Worm (Caenorhabditis elegans): ENCODE data around the gene C05D12.2.
A peak's percentile ranks its signal among the peaks of the same experiment; 100 is the strongest.

C05D12.2 gene

ce11 chrII:11417999-11418398, at the start of gene C05D12.2:
C05D12.2 (plus strand) TSS chrII:11418299.
- TF ChIP-seq hmbx-1 (tag; optimal IDR thresholded peaks at IDR 0.05) (no peak), ceh-13 (GFP tag; optimal IDR thresholded peaks at IDR 0.05) (no peak), scrt-1 (GFP tag; IDR thresholded peaks at IDR 0.05) (no peak), tra-4 (tag; optimal IDR thresholded peaks at IDR 0.05) (no peak), F13C5.2 (tag; optimal IDR thresholded peaks at IDR 0.05) (no peak), pes-1 (GFP tag; IDR thresholded peaks at IDR 0.05) (no peak), B0310.2 (tag; optimal IDR thresholded peaks at IDR 0.05) (no peak), tbx-11 (GFP tag; IDR thresholded peaks at IDR 0.05) (no peak), hmg-4 (GFP tag; optimal IDR thresholded peaks at IDR 0.05) (no peak), tbx-37 (GFP tag; conservative IDR thresholded peaks at IDR 0.05) (no peak)

ce11 chrII:11371981-11372380, 46.1 kb upstream of the C05D12.2 start, which contains the start of gene C33B4.2:
C33B4.2 (minus strand) TSS chrII:11372145.
- no peak for TF ChIP-seq ceh-36 (tag; optimal IDR thresholded peaks at IDR 0.05)
- TF ChIP-seq aly-1 (tag; optimal IDR thresholded peaks at IDR 0.05): no peak
- TF ChIP-seq hmbx-1 (tag; optimal IDR thresholded peaks at IDR 0.05): no peak
- no peak for TF ChIP-seq hnd-1 (tag; optimal IDR thresholded peaks at IDR 0.05)
- TF ChIP-seq pes-1 (GFP tag; IDR thresholded peaks at IDR 0.05): no peak
- no peak for TF ChIP-seq tbx-11 (GFP tag; IDR thresholded peaks at IDR 0.05)
- no peak for TF ChIP-seq B0310.2 (tag; optimal IDR thresholded peaks at IDR 0.05)
- TF ChIP-seq ceh-13 (GFP tag; optimal IDR thresholded peaks at IDR 0.05): no peak
- no peak for TF ChIP-seq sea-1 (GFP tag; conservative IDR thresholded peaks at IDR 0.05)
- no peak for TF ChIP-seq hmg-4 (GFP tag; optimal IDR thresholded peaks at IDR 0.05)

- TF ChIP-seq hnd-1 (tag; optimal IDR thresholded peaks at IDR 0.05) (no peak), hmg-4 (GFP tag; optimal IDR thresholded peaks at IDR 0.05) (no peak), aly-1 (tag; optimal IDR thresholded peaks at IDR 0.05) (no peak), ceh-36 (tag; optimal IDR thresholded peaks at IDR 0.05) (no peak), ceh-13 (GFP tag; optimal IDR thresholded peaks at IDR 0.05) (no peak), flt-1 (GFP tag; IDR thresholded peaks at IDR 0.05) (no peak), sea-1 (GFP tag; conservative IDR thresholded peaks at IDR 0.05) (no peak), F13C5.2 (tag; optimal IDR thresholded peaks at IDR 0.05) (no peak), ets-7 (tag; optimal IDR thresholded peaks at IDR 0.05) (no peak), scrt-1 (GFP tag; IDR thresholded peaks at IDR 0.05) (no peak), tbx-37 (GFP tag; conservative IDR thresholded peaks at IDR 0.05) (no peak), hmbx-1 (tag; optimal IDR thresholded peaks at IDR 0.05) (no peak), tbx-11 (GFP tag; IDR thresholded peaks at IDR 0.05) (no peak), ama-1 (optimal IDR thresholded peaks at IDR 0.05) (no peak), pes-1 (GFP tag; IDR thresholded peaks at IDR 0.05) (no peak), B0310.2 (tag; optimal IDR thresholded peaks at IDR 0.05) (no peak), tra-4 (tag; optimal IDR thresholded peaks at IDR 0.05) (no peak)
Observed at ce11 chrII:11376026-11376425, 42.1 kb upstream of the C05D12.2 start.

DNA sequence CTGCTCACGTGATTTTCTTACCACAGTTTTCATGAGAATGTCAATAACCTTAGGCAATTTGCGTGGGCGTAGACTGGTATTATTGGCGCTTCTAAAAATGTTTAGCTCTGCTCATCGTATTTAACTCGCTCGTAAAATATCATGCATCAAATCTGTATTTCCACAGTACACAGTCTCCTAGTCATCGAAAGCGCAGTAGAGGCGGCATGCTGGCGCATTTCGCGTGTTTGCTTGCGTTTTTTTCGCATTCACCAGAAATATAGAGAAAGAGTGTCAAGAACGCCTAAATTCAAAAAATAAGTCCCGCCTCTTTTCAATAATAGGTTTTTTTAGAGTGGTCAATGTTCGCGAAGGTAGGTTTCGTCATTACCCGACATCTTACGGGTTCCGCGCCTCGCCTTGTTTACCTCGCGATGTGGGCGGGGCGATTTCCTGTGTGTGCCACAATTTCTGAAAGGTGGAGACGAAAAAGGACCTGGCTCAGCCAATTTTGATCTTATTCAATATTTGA, 41.4 kb upstream of the C05D12.2 start:
- no peak for TF ChIP-seq flt-1 (GFP tag; IDR thresholded peaks at IDR 0.05)
- no peak for TF ChIP-seq tbx-37 (GFP tag; conservative IDR thresholded peaks at IDR 0.05)
- TF ChIP-seq ama-1 (optimal IDR thresholded peaks at IDR 0.05): no peak
- TF ChIP-seq ceh-36 (tag; optimal IDR thresholded peaks at IDR 0.05): no peak
- TF ChIP-seq scrt-1 (GFP tag; IDR thresholded peaks at IDR 0.05): no peak
- no peak for TF ChIP-seq hmbx-1 (tag; optimal IDR thresholded peaks at IDR 0.05)
- no peak for TF ChIP-seq ets-7 (tag; optimal IDR thresholded peaks at IDR 0.05)
- TF ChIP-seq B0310.2 (tag; optimal IDR thresholded peaks at IDR 0.05): no peak
- no peak for TF ChIP-seq pes-1 (GFP tag; IDR thresholded peaks at IDR 0.05)
- TF ChIP-seq F13C5.2 (tag; optimal IDR thresholded peaks at IDR 0.05): no peak
- TF ChIP-seq tbx-11 (GFP tag; IDR thresholded peaks at IDR 0.05): no peak
- no peak for TF ChIP-seq ceh-13 (GFP tag; optimal IDR thresholded peaks at IDR 0.05)
- TF ChIP-seq aly-1 (tag; optimal IDR thresholded peaks at IDR 0.05): no peak
- TF ChIP-seq hmg-4 (GFP tag; optimal IDR thresholded peaks at IDR 0.05): no peak
- TF ChIP-seq hnd-1 (tag; optimal IDR thresholded peaks at IDR 0.05): no peak
- TF ChIP-seq sea-1 (GFP tag; conservative IDR thresholded peaks at IDR 0.05): no peak
- TF ChIP-seq tra-4 (tag; optimal IDR thresholded peaks at IDR 0.05): no peak

DNA sequence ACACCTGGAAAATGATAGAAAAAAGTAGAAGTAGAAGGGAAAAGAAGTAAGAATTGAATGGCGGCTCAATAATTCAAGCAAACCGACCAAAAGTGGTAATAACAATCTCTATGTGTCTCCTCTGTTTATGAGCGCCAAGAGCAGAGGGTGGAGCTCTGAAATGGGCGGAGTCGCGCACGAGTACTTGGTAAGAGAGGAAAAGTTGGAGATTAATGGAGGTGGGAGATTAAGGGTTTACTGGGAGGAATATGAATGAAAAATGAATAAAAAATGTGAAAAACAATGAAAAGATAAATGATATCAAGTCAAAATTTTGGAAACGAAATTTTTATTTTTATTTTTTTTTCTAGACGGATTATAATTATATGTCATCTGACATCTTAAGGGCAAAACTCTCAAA, 40.4 kb upstream of the C05D12.2 start:
- TF ChIP-seq ceh-13 (GFP tag; optimal IDR thresholded peaks at IDR 0.05): no peak
- no peak for TF ChIP-seq ceh-36 (tag; optimal IDR thresholded peaks at IDR 0.05)
- TF ChIP-seq hmbx-1 (tag; optimal IDR thresholded peaks at IDR 0.05): no peak
- TF ChIP-seq B0310.2 (tag; optimal IDR thresholded peaks at IDR 0.05): no peak
- no peak for TF ChIP-seq hmg-4 (GFP tag; optimal IDR thresholded peaks at IDR 0.05)
- TF ChIP-seq flt-1 (GFP tag; IDR thresholded peaks at IDR 0.05): no peak
- no peak for TF ChIP-seq pes-1 (GFP tag; IDR thresholded peaks at IDR 0.05)
- no peak for TF ChIP-seq tbx-37 (GFP tag; conservative IDR thresholded peaks at IDR 0.05)
- TF ChIP-seq tra-4 (tag; optimal IDR thresholded peaks at IDR 0.05): no peak
- no peak for TF ChIP-seq hnd-1 (tag; optimal IDR thresholded peaks at IDR 0.05)
- TF ChIP-seq tbx-11 (GFP tag; IDR thresholded peaks at IDR 0.05): no peak
- TF ChIP-seq ama-1 (optimal IDR thresholded peaks at IDR 0.05): no peak
- TF ChIP-seq scrt-1 (GFP tag; IDR thresholded peaks at IDR 0.05): no peak
- no peak for TF ChIP-seq ets-7 (tag; optimal IDR thresholded peaks at IDR 0.05)
- no peak for TF ChIP-seq F13C5.2 (tag; optimal IDR thresholded peaks at IDR 0.05)
- no peak for TF ChIP-seq aly-1 (tag; optimal IDR thresholded peaks at IDR 0.05)
- TF ChIP-seq sea-1 (GFP tag; conservative IDR thresholded peaks at IDR 0.05): no peak

ce11 chrII:11383058-11383457, 35.0 kb upstream of the C05D12.2 start, which contains the start of the genes C33B4.5 and C33B4.4:
C33B4.5 (plus strand) TSS chrII:11383327.
C33B4.4 (minus strand) TSS chrII:11383442.
- TF ChIP-seq hmbx-1 (tag; optimal IDR thresholded peaks at IDR 0.05) (no peak), sea-1 (GFP tag; conservative IDR thresholded peaks at IDR 0.05) (no peak), flt-1 (GFP tag; IDR thresholded peaks at IDR 0.05) (no peak), tbx-11 (GFP tag; IDR thresholded peaks at IDR 0.05) (no peak), ama-1 (optimal IDR thresholded peaks at IDR 0.05) (no peak), ets-7 (tag; optimal IDR thresholded peaks at IDR 0.05) (no peak), ceh-13 (GFP tag; optimal IDR thresholded peaks at IDR 0.05) (no peak), aly-1 (tag; optimal IDR thresholded peaks at IDR 0.05) (no peak), F13C5.2 (tag; optimal IDR thresholded peaks at IDR 0.05) (no peak), hmg-4 (GFP tag; optimal IDR thresholded peaks at IDR 0.05) (no peak), tra-4 (tag; optimal IDR thresholded peaks at IDR 0.05) (no peak), ceh-36 (tag; optimal IDR thresholded peaks at IDR 0.05) (no peak), B0310.2 (tag; optimal IDR thresholded peaks at IDR 0.05) (no peak), hnd-1 (tag; optimal IDR thresholded peaks at IDR 0.05) (no peak), pes-1 (GFP tag; IDR thresholded peaks at IDR 0.05) (no peak), scrt-1 (GFP tag; IDR thresholded peaks at IDR 0.05) (no peak), tbx-37 (GFP tag; conservative IDR thresholded peaks at IDR 0.05) (no peak)

DNA sequence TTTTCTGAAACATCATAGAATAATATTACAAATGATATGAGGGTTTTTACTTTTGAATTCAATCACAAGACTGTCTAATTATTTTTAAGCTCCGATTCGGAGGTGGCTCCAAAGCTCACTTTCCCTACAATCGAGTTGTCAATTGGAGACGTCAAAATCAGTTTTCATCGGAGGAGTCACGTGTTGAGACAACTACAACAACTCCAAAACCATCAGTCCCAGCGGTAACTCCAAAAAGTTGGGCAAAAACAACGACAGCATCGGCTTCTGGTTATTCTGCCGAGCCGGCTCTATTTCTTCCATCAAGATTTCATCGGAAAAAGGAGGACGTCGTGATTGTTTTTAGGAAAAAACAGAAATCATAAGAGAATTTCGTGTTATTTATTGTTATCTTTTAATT, 34.0 kb upstream of the C05D12.2 start:
- no peak for TF ChIP-seq tbx-37 (GFP tag; conservative IDR thresholded peaks at IDR 0.05)
- peak; percentile 58 for TF ChIP-seq ama-1 (optimal IDR thresholded peaks at IDR 0.05)

Data from whole organism, early embryonic.